Worm (Caenorhabditis elegans): ENCODE measurements around the gene ZC395.4.

ce11 chrIII:5310940-5311339 lies 41.0 kb downstream of the ZC395.4 start, which contains the start of gene pqe-1:
- no peak for TF ChIP-seq nhr-237 (tag; optimal IDR thresholded peaks at IDR 0.05)
- no peak for TF ChIP-seq tbx-8 (GFP tag; optimal IDR thresholded peaks at IDR 0.05)
- no peak for TF ChIP-seq nhr-12 (tag; optimal IDR thresholded peaks at IDR 0.05)
- no peak for TF ChIP-seq lin-13 (tag; optimal IDR thresholded peaks at IDR 0.05)
- TF ChIP-seq pha-4 (tag; optimal IDR thresholded peaks at IDR 0.05): no peak
- no peak for TF ChIP-seq unc-62 (GFP tag; optimal IDR thresholded peaks at IDR 0.05)
- TF ChIP-seq nhr-28 (tag; optimal IDR thresholded peaks at IDR 0.05): no peak
- TF ChIP-seq blmp-1 (tag; optimal IDR thresholded peaks at IDR 0.05): no peak
- no peak for TF ChIP-seq nhr-76 (tag; optimal IDR thresholded peaks at IDR 0.05)
- no peak for TF ChIP-seq ztf-11 (tag; optimal IDR thresholded peaks at IDR 0.05)
- no peak for TF ChIP-seq ces-1 (GFP tag; optimal IDR thresholded peaks at IDR 0.05)
- no peak for TF ChIP-seq lsy-2 (tag; optimal IDR thresholded peaks at IDR 0.05)
- TF ChIP-seq hlh-1 (tag; optimal IDR thresholded peaks at IDR 0.05): no peak
- TF ChIP-seq unc-39 (tag; optimal IDR thresholded peaks at IDR 0.05): no peak

Data from whole organism, mixed stage, embryonic.